Fruit fly (Drosophila melanogaster): Measurements from ENCODE around the gene fd3F.

dm6 chrX:3815663-3816062 is 13.5 kb downstream of the fd3F start:
- TF ChIP-seq CG4318 (GFP tag; optimal IDR thresholded peaks at IDR 0.05), result no peak
- TF ChIP-seq achi (GFP tag; optimal IDR thresholded peaks at IDR 0.05), result no peak
- TF ChIP-seq Eip78C (GFP tag), result no peak
- no peak for TF ChIP-seq CG16779 (tag; optimal IDR thresholded peaks at IDR 0.05)
- TF ChIP-seq spab (GFP tag; optimal IDR thresholded peaks at IDR 0.05), result no peak
- TF ChIP-seq fd59A (GFP tag; optimal IDR thresholded peaks at IDR 0.05), result no peak
- no peak for TF ChIP-seq CG6854 (GFP tag; optimal IDR thresholded peaks at IDR 0.05)
- TF ChIP-seq acj6 (GFP tag; optimal IDR thresholded peaks at IDR 0.05), result no peak
- no peak for TF ChIP-seq lz (GFP tag; optimal IDR thresholded peaks at IDR 0.05)
- TF ChIP-seq CG10669 (GFP tag; optimal IDR thresholded peaks at IDR 0.05), result no peak
- TF ChIP-seq CG3032 (tag; optimal IDR thresholded peaks at IDR 0.05), result no peak
- no peak for TF ChIP-seq CG11902 (GFP tag; optimal IDR thresholded peaks at IDR 0.05)

All from whole organism, prepupa.